Worm (Caenorhabditis elegans) whole organism, L4/young adult: Measurements from ENCODE around the gene str-196.

Experiments
- dao-5 ChIP-seq: sonication (generic microtip); optimal IDR thresholded peaks from 2 replicates; lab custom pipeline; 2016; ENCODE audit warnings: missing genotype, missing genetic modification characterization, moderate library complexity, missing compliant biosample characterization
- him-1 ChIP-seq: sonication (generic microtip); optimal IDR thresholded peaks from 2 replicates; lab custom pipeline; 2016; ENCODE audit warnings: missing genotype, missing genetic modification reagents, missing genetic modification characterization, missing compliant biosample characterization

ce11 chrV:482860-483259 lies 8.7 kb upstream of the str-196 start:
- TF ChIP-seq him-1 (no peak), dao-5 (tag; lab: Kevin White, UChicago) (no peak)
